Worm (Caenorhabditis elegans) whole organism, L4/young adult: ENCODE data around the gene flp-1.
A peak's percentile ranks its signal among the peaks of the same experiment; 100 is the strongest.

Experiments used
- W03F9.2 ChIP-seq: fragments of 150-350 bp; optimal IDR thresholded peaks from 2 replicates; lab custom pipeline; 2014; ENCODE audit warnings: missing biosample characterization, missing genetic modification characterization
- dao-5 ChIP-seq: sonication (generic microtip); optimal IDR thresholded peaks from 2 replicates; lab custom pipeline; 2016; ENCODE audit warnings: missing genotype, missing genetic modification characterization, moderate library complexity, missing compliant biosample characterization
- him-1 ChIP-seq: sonication (generic microtip); optimal IDR thresholded peaks from 2 replicates; lab custom pipeline; 2016; ENCODE audit warnings: missing genotype, missing genetic modification reagents, missing genetic modification characterization, missing compliant biosample characterization

ce11 chrIV:9191183-9191582 is 46.7 kb downstream of the flp-1 start:
- TF ChIP-seq W03F9.2 (tag; lab: Kevin White, UChicago): peak; percentile 33
- peak; percentile 69 for TF ChIP-seq him-1
- peak; percentile 74 for TF ChIP-seq dao-5 (tag; lab: Kevin White, UChicago)
